Worm (Caenorhabditis elegans) whole organism, late embryonic: ENCODE results near the gene fli-1.

Source experiments
- C08G9.2 ChIP-seq: sonication (generic microtip); optimal IDR thresholded peaks from 2 replicates; lab custom pipeline; 2016; ENCODE audit warnings: mild to moderate bottlenecking, missing genetic modification characterization, moderate library complexity, missing compliant biosample characterization
- K09A11.1 ChIP-seq: sonication (generic microtip); optimal IDR thresholded peaks from 2 replicates; lab custom pipeline; 2017; ENCODE audit warnings: antibody characterized with exemption, mild to moderate bottlenecking, missing genetic modification characterization, missing compliant biosample characterization; ENCODE audit not compliant: insufficient read depth
- Y22D7AL.16 ChIP-seq: sonication (generic microtip); optimal IDR thresholded peaks from 2 replicates; lab custom pipeline; 2016; ENCODE audit warnings: missing genetic modification characterization, missing compliant biosample characterization
- ceh-18 ChIP-seq: sonication (generic microtip); optimal IDR thresholded peaks from 2 replicates; lab custom pipeline; 2016; ENCODE audit warnings: missing genetic modification characterization, missing compliant biosample characterization
- ceh-19 ChIP-seq: fragments of 200-800 bp; sonication (Bioruptor generic); optimal IDR thresholded peaks from 2 replicates; lab custom pipeline; 2018; ENCODE audit warnings: mild to moderate bottlenecking, missing genetic modification characterization, missing compliant biosample characterization
- ceh-2 ChIP-seq: sonication (generic microtip); optimal IDR thresholded peaks from 2 replicates; lab custom pipeline; 2016; ENCODE audit warnings: missing genotype, missing genetic modification characterization, missing compliant biosample characterization
- ceh-30 ChIP-seq: fragments of 150-350 bp; optimal IDR thresholded peaks from 2 replicates; lab custom pipeline; 2014; ENCODE audit warnings: missing biosample characterization, missing genetic modification characterization
- ceh-48 ChIP-seq: sonication (generic microtip); optimal IDR thresholded peaks from 2 replicates; lab custom pipeline; 2016; ENCODE audit warnings: missing genetic modification characterization, inconsistent platforms, missing compliant biosample characterization
- ceh-6 ChIP-seq: fragments of 200-800 bp; sonication (Bioruptor generic); optimal IDR thresholded peaks from 2 replicates; lab custom pipeline; 2018; ENCODE audit warnings: mild to moderate bottlenecking, missing genetic modification characterization, missing compliant biosample characterization
- dve-1 ChIP-seq: sonication (generic microtip); optimal IDR thresholded peaks from 2 replicates; lab custom pipeline; 2017; ENCODE audit warnings: antibody characterized with exemption, mild to moderate bottlenecking, missing genetic modification characterization, missing compliant biosample characterization
- elt-2 ChIP-seq: sonication (generic microtip); optimal IDR thresholded peaks from 2 replicates; lab custom pipeline; 2016; ENCODE audit warnings: missing genetic modification reagents, missing genetic modification characterization, missing compliant biosample characterization
- eyg-1 ChIP-seq: sonication (generic microtip); optimal IDR thresholded peaks from 2 replicates; lab custom pipeline; 2016; ENCODE audit warnings: missing genotype, missing genetic modification characterization, missing compliant biosample characterization
- fax-1 ChIP-seq: sonication (generic microtip); optimal IDR thresholded peaks from 2 replicates; lab custom pipeline; 2016; ENCODE audit warnings: missing genotype, missing genetic modification characterization, missing compliant biosample characterization
- fkh-6 ChIP-seq: sonication (generic microtip); optimal IDR thresholded peaks from 2 replicates; lab custom pipeline; 2016; ENCODE audit warnings: missing genetic modification characterization, missing compliant biosample characterization
- hlh-13 ChIP-seq: fragments of 200-800 bp; sonication (Bioruptor generic); optimal IDR thresholded peaks from 2 replicates; lab custom pipeline; 2018; ENCODE audit warnings: mild to moderate bottlenecking, missing genetic modification characterization, missing compliant biosample characterization
- hlh-15 ChIP-seq: sonication (generic microtip); optimal IDR thresholded peaks from 2 replicates; lab custom pipeline; 2016; ENCODE audit warnings: missing genetic modification characterization, missing compliant biosample characterization
- hlh-30 ChIP-seq: sonication (generic microtip); optimal IDR thresholded peaks from 2 replicates; lab custom pipeline; 2017; ENCODE audit warnings: antibody characterized with exemption, missing genetic modification characterization, missing compliant biosample characterization; ENCODE audit not compliant: insufficient read depth
- hlh-6 ChIP-seq: sonication (generic microtip); optimal IDR thresholded peaks from 2 replicates; lab custom pipeline; 2016; ENCODE audit warnings: missing genotype, missing genetic modification characterization, missing compliant biosample characterization
- lim-6 ChIP-seq: sonication (generic microtip); optimal IDR thresholded peaks from 2 replicates; lab custom pipeline; 2016; ENCODE audit warnings: missing genetic modification characterization, missing compliant biosample characterization
- lin-11 ChIP-seq: fragments of 200-800 bp; sonication (Bioruptor generic); optimal IDR thresholded peaks from 2 replicates; lab custom pipeline; 2018; ENCODE audit warnings: mild to moderate bottlenecking, missing genetic modification characterization, missing compliant biosample characterization
- madf-2 ChIP-seq: sonication (generic microtip); optimal IDR thresholded peaks from 2 replicates; lab custom pipeline; 2017; ENCODE audit warnings: missing genetic modification characterization, missing compliant biosample characterization
- npax-4 ChIP-seq: sonication (generic microtip); optimal IDR thresholded peaks from 2 replicates; lab custom pipeline; 2016; ENCODE audit warnings: missing genetic modification characterization, missing compliant biosample characterization
- odd-2 ChIP-seq: sonication (generic microtip); optimal IDR thresholded peaks from 2 replicates; lab custom pipeline; 2017; ENCODE audit warnings: antibody characterized with exemption, mild to moderate bottlenecking, missing genetic modification characterization, missing compliant biosample characterization
- pag-3 ChIP-seq: sonication (generic microtip); optimal IDR thresholded peaks from 2 replicates; lab custom pipeline; 2016; ENCODE audit warnings: missing compliant biosample characterization, missing genetic modification characterization, borderline replicate concordance
- pha-2 ChIP-seq: sonication (generic microtip); optimal IDR thresholded peaks from 2 replicates; lab custom pipeline; 2017; ENCODE audit warnings: mild to moderate bottlenecking, missing genetic modification characterization, missing compliant biosample characterization
- pha-4 ChIP-seq: fragments of 150-350 bp; optimal IDR thresholded peaks from 2 replicates; lab custom pipeline; 2018; ENCODE audit warnings: missing biosample characterization, missing genetic modification reagents, missing genetic modification characterization
- pqm-1 ChIP-seq: sonication (generic microtip); optimal IDR thresholded peaks from 2 replicates; lab custom pipeline; 2016; ENCODE audit warnings: missing genetic modification characterization, missing compliant biosample characterization
- sox-2 ChIP-seq: fragments of 200-800 bp; sonication (Bioruptor generic); IDR thresholded peaks from 2 replicates; pipeline ENCODE4 v1.3.6; 2022; ENCODE audit warnings: missing genetic modification reagents, missing genetic modification characterization, missing compliant biosample characterization
- syd-9 ChIP-seq: sonication (generic microtip); optimal IDR thresholded peaks from 2 replicates; lab custom pipeline; 2016; ENCODE audit warnings: mild to moderate bottlenecking, missing genetic modification characterization, moderate library complexity, missing compliant biosample characterization
- tbx-7 ChIP-seq: sonication (generic microtip); optimal IDR thresholded peaks from 2 replicates; lab custom pipeline; 2016; ENCODE audit warnings: missing genotype, missing genetic modification characterization, missing compliant biosample characterization
- ttx-3 ChIP-seq: sonication (generic microtip); optimal IDR thresholded peaks from 2 replicates; lab custom pipeline; 2016; ENCODE audit warnings: missing genetic modification reagents, missing genetic modification characterization, missing compliant biosample characterization
- unc-3 ChIP-seq, 2 experiments: fragments of 200-800 bp in 1 of 2; sonication (Bioruptor generic) in 1 of 2; sonication (generic microtip) in 1 of 2; conservative IDR thresholded peaks in 1 of 2; optimal IDR thresholded peaks in 1 of 2; 2 replicates each; pipeline versions ENCODE4 v1.3.6 to Lab custom; 2016 to 2022; ENCODE audit warnings: missing compliant biosample characterization in 2 of 2, missing genetic modification characterization in 2 of 2, missing genetic modification reagents in 1 of 2
- unc-42 ChIP-seq: sonication (generic microtip); optimal IDR thresholded peaks from 2 replicates; lab custom pipeline; 2016; ENCODE audit warnings: missing genotype, missing genetic modification characterization, missing compliant biosample characterization
- unc-55 ChIP-seq: sonication (generic microtip); optimal IDR thresholded peaks from 2 replicates; lab custom pipeline; 2017; ENCODE audit warnings: missing biosample characterization, missing genetic modification reagents, missing genetic modification characterization
- unc-86 ChIP-seq: sonication (generic microtip); optimal IDR thresholded peaks from 2 replicates; lab custom pipeline; 2016; ENCODE audit warnings: missing genetic modification characterization, missing compliant biosample characterization
- zip-5 ChIP-seq: sonication (generic microtip); optimal IDR thresholded peaks from 2 replicates; lab custom pipeline; 2016; ENCODE audit warnings: missing genetic modification characterization, missing compliant biosample characterization
- ztf-16 ChIP-seq: sonication (generic microtip); optimal IDR thresholded peaks from 2 replicates; lab custom pipeline; 2017; ENCODE audit warnings: missing genetic modification characterization, missing compliant biosample characterization

Gene fli-1

ce11 chrIII:8650235-8650817 lies 33.2 kb downstream of the fli-1 start, which contains the start of gene flp-23 (continued):
- TF ChIP-seq unc-42 (tag; lab: Kevin White, UChicago): no peak
- peak; percentile 64 for TF ChIP-seq ceh-19 (GFP tag; lab: Kevin White, UChicago)
- TF ChIP-seq syd-9 (tag; lab: Kevin White, UChicago): peak; percentile 6
- TF ChIP-seq ttx-3 (tag; lab: Kevin White, UChicago): peak; percentile 57
- peak; percentile 16 for TF ChIP-seq tbx-7 (tag; lab: Kevin White, UChicago)
- TF ChIP-seq hlh-15: peak; percentile 29
- no peak for TF ChIP-seq unc-55 (GFP tag; lab: Kevin White, UChicago)
- TF ChIP-seq ztf-16: peak; percentile 53
- TF ChIP-seq dve-1 (tag; lab: Kevin White, UChicago): peak; percentile 62
- no peak for TF ChIP-seq hlh-30
- peak; percentile 39 for TF ChIP-seq ceh-18 (tag; lab: Kevin White, UChicago)
- TF ChIP-seq hlh-13 (GFP tag; lab: Kevin White, UChicago): no peak
- TF ChIP-seq C08G9.2 (tag; lab: Kevin White, UChicago): peak; percentile 39
- peak; percentile 68 for TF ChIP-seq fkh-6 (tag; lab: Kevin White, UChicago)
- TF ChIP-seq lim-6 (tag; lab: Kevin White, UChicago): no peak
- TF ChIP-seq pag-3 (tag; lab: Kevin White, UChicago): no peak

ce11 chrIII:8648589-8648988 lies 34.9 kb downstream of the fli-1 start, which contains the start of gene F22B7.3:
TSS of gene F22B7.3 (plus strand) at chrIII:8648889.
- TF ChIP-seq pha-4 (tag; lab: Kevin White, UChicago) (no peak), elt-2 (no peak), fkh-6 (tag; lab: Kevin White, UChicago) (no peak), ceh-2 (tag; lab: Kevin White, UChicago) (no peak), unc-86 (tag; lab: Kevin White, UChicago) (no peak), hlh-13 (GFP tag; lab: Kevin White, UChicago) (no peak), npax-4 (tag; lab: Kevin White, UChicago) (no peak), madf-2 (no peak), pha-2 (tag; lab: Kevin White, UChicago) (no peak)

- TF ChIP-seq pqm-1 (tag; lab: Kevin White, UChicago) (no peak), ceh-6 (GFP tag; lab: Kevin White, UChicago) (no peak), odd-2 (tag; lab: Kevin White, UChicago) (no peak), ceh-48 (tag; lab: Kevin White, UChicago) (no peak), eyg-1 (tag; lab: Kevin White, UChicago) (no peak), unc-55 (GFP tag; lab: Kevin White, UChicago) (no peak), Y22D7AL.16 (tag; lab: Kevin White, UChicago) (no peak), sox-2 (no peak), ceh-2 (tag; lab: Kevin White, UChicago) (no peak), npax-4 (tag; lab: Kevin White, UChicago) (no peak), unc-3 (GFP tag; conservative IDR thresholded peaks at IDR 0.05; lab: Robert Waterston, UW) (no peak), unc-3 (tag; optimal IDR thresholded peaks at IDR 0.05; lab: Kevin White, UChicago) (no peak), pag-3 (tag; lab: Kevin White, UChicago) (no peak), ceh-30 (tag; lab: Kevin White, UChicago) (no peak), lin-11 (no peak), zip-5 (no peak), hlh-6 (tag; lab: Kevin White, UChicago) (no peak), K09A11.1 (tag; lab: Kevin White, UChicago) (no peak), fax-1 (tag; lab: Kevin White, UChicago) (no peak)
- TF ChIP-seq, all 69 proteins: peak for 0
Observed at ce11 chrIII:8646021-8646420, 37.5 kb downstream of the fli-1 start.
